Fruit fly (Drosophila melanogaster): ENCODE data around the gene CG14722.

CG14722 gene

DNA sequence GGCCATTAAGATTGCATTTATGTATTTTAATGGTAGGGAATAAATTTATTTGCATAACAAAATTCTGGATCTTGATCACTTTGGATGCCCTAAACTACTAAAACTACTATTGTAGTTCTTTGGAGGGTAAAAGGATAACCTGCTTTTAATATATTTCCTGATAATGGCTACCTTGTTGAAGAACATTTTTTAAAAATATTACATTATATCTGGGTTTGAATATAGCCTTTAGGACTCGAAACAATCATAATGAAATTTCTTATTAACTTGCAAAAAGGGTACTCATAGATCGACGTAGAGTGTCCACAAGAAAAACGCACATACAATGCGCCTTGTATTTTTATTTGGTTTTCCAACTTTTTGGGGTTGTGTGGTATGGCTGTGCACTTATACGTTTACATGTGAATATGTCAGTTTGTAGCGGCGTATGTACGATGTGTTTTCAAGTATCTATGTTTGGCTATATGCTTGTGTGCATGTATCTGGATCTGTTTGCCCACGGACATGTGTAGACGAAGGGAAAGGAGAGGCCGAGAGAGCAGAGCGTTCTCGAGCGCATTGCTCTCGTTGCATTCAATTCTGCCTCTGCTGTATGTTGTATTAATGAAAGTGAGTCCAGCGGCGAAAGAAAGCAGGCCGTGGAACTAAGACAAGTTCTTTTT lies 37.8 kb downstream of the CG14722 start (continued):
- no peak for TF ChIP-seq prd (optimal IDR thresholded peaks at IDR 0.05)
- peak; percentile 77 for TF ChIP-seq prd (GFP tag; IDR thresholded peaks at IDR 0.05)
- peak; percentile 91 for TF ChIP-seq Ssrp (tag; optimal IDR thresholded peaks at IDR 0.05)
- peak; percentile 85 for TF ChIP-seq az2 (GFP tag; optimal IDR thresholded peaks at IDR 0.05)
- TF ChIP-seq CG8765 (GFP tag; IDR thresholded peaks at IDR 0.05): peak; percentile 32; the same call in 1 of the 2 replicates
- TF ChIP-seq CG10147 (GFP tag; optimal IDR thresholded peaks at IDR 0.05): peak; percentile 39
- peak; percentile 94 for TF ChIP-seq CG10979 (tag; optimal IDR thresholded peaks at IDR 0.05)
- TF ChIP-seq CG10543 (GFP tag; optimal IDR thresholded peaks at IDR 0.05): no peak
- no peak for TF ChIP-seq sc (optimal IDR thresholded peaks at IDR 0.05)
- TF ChIP-seq sc (GFP tag; optimal IDR thresholded peaks at IDR 0.05): peak; percentile 84
- peak; percentile 71 for TF ChIP-seq CG17359 (tag; optimal IDR thresholded peaks at IDR 0.05)
- peak; percentile 38 for TF ChIP-seq CG12219 (GFP tag; optimal IDR thresholded peaks at IDR 0.05)
- TF ChIP-seq HmgD (GFP tag; optimal IDR thresholded peaks at IDR 0.05): peak; percentile 1
- TF ChIP-seq sens-2 (GFP tag; IDR thresholded peaks at IDR 0.05): 0 out of 2 replicates have a peak, but pooled peaks have one; percentile 32
- peak; percentile 76 for TF ChIP-seq CG10462 (GFP tag; optimal IDR thresholded peaks at IDR 0.05)
- no peak; the same call in 2 of the 3 replicates for TF ChIP-seq CG11560 (tag; IDR thresholded peaks at IDR 0.05)
- TF ChIP-seq tin (GFP tag; optimal IDR thresholded peaks at IDR 0.05): peak; percentile 68
- TF ChIP-seq ranshi (GFP tag; IDR thresholded peaks at IDR 0.05): peak; percentile 64; the same call in 1 of the 2 replicates
- peak; percentile 46 for TF ChIP-seq CG12236 (GFP tag; optimal IDR thresholded peaks at IDR 0.05)
- TF ChIP-seq unpg (GFP tag; optimal IDR thresholded peaks at IDR 0.05): peak; percentile 74
- peak; percentile 89 for TF ChIP-seq CG14710 (tag; optimal IDR thresholded peaks at IDR 0.05)
- TF ChIP-seq CG6813 (GFP tag; optimal IDR thresholded peaks at IDR 0.05): peak; percentile 15
- no peak for TF ChIP-seq fu2 (GFP tag; optimal IDR thresholded peaks at IDR 0.05)
- peak; percentile 61 for TF ChIP-seq nerfin-1 (tag; optimal IDR thresholded peaks at IDR 0.05)
- TF ChIP-seq inv (GFP tag; IDR thresholded peaks at IDR 0.05; ENCODE audit: partially characterized antibody): no peak
- TF ChIP-seq CG7556 (GFP tag; optimal IDR thresholded peaks at IDR 0.05): peak; percentile 72
- peak in 1 of 2 experiments; percentile 14 for TF ChIP-seq Hr78 (GFP tag; optimal IDR thresholded peaks at IDR 0.05)
- TF ChIP-seq Atf3 (GFP tag; optimal IDR thresholded peaks at IDR 0.05): peak; percentile 36
- TF ChIP-seq CG3726 (GFP tag; IDR thresholded peaks at IDR 0.05): no peak
- peak; percentile 66 for TF ChIP-seq nom (GFP tag; optimal IDR thresholded peaks at IDR 0.05)
- TF ChIP-seq MTF-1 (GFP tag; optimal IDR thresholded peaks at IDR 0.05; ENCODE audit: borderline replicate concordance): no peak
- peak; percentile 19 for TF ChIP-seq NC2α (GFP tag; optimal IDR thresholded peaks at IDR 0.05)
- TF ChIP-seq tll (GFP tag; optimal IDR thresholded peaks at IDR 0.05): peak in 1 of 2 experiments; percentile 77
- peak; percentile 78 for TF ChIP-seq jing (GFP tag; optimal IDR thresholded peaks at IDR 0.05)
- peak in 1 of 2 experiments; percentile 57 for TF ChIP-seq Hr51 (GFP tag; optimal IDR thresholded peaks at IDR 0.05)
- TF ChIP-seq wdn (GFP tag; IDR thresholded peaks at IDR 0.05): 0 out of 2 replicates have a peak, but pooled peaks have one; percentile 23
- TF ChIP-seq CG12071 (GFP tag; optimal IDR thresholded peaks at IDR 0.05): no peak
- peak; percentile 88 for TF ChIP-seq chn (GFP tag; optimal IDR thresholded peaks at IDR 0.05)
- TF ChIP-seq lola (GFP tag; optimal IDR thresholded peaks at IDR 0.05): peak in 1 of 3 experiments; percentile 97
- peak; percentile 37 for TF ChIP-seq CG4617 (GFP tag; optimal IDR thresholded peaks at IDR 0.05; ENCODE audit: borderline replicate concordance)
- TF ChIP-seq CG7987 (GFP tag; optimal IDR thresholded peaks at IDR 0.05): no peak
- TF ChIP-seq CG11456 (GFP tag; IDR thresholded peaks at IDR 0.05): no peak
- no peak for TF ChIP-seq bbx (GFP tag; IDR thresholded peaks at IDR 0.05; ENCODE audit: partially characterized antibody)
- peak; percentile 43; the same call in 1 of the 3 replicates for TF ChIP-seq dysf (GFP tag; IDR thresholded peaks at IDR 0.05)
- TF ChIP-seq zfh2 (GFP tag; optimal IDR thresholded peaks at IDR 0.05): no peak
- TF ChIP-seq ken (GFP tag; IDR thresholded peaks at IDR 0.05): peak; percentile 48; the same call in 1 of the 3 replicates
- TF ChIP-seq CG14050 (GFP tag; IDR thresholded peaks at IDR 0.05): peak; percentile 34; the same call in 1 of the 3 replicates
- no peak for TF ChIP-seq Nf-YA (GFP tag; IDR thresholded peaks at IDR 0.05)
